Worm (Caenorhabditis elegans): ENCODE results near the gene gcy-1.

DNA sequence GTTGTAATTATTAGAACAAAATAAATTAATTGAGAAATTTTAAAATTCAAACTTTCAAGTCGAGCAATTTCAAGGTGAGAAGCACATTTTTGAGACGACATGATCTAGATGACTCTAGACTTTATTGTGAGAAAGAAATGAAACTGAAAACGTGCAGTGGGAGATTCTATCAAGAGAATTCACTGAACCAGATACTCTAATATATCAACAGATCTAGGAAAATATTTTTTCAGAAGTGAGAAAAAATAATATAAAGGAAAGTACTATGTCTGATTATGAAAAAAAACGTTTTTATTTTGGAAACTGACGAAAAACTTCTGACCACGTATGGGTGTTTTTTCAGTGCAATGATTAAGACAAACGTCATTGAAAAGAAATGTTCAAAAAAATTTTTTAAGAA, 24.0 kb upstream of the gcy-1 start, which contains the start of gene sra-3:
- no peak for TF ChIP-seq flt-1 (GFP tag; IDR thresholded peaks at IDR 0.05)
- no peak for TF ChIP-seq ztf-29 (GFP tag; IDR thresholded peaks at IDR 0.05)

Measured in whole organism, midembryonic.